Worm (Caenorhabditis elegans) whole organism, midembryonic: Measurements from ENCODE around the gene patr-1.

Experiments
- T22C8.4 ChIP-seq: fragments of 200-800 bp; sonication (Bioruptor generic); IDR thresholded peaks from 2 replicates; pipeline ENCODE4 v1.3.6; 2022; ENCODE audit warnings: missing genetic modification characterization, missing compliant biosample characterization
- cog-1 ChIP-seq: sonication (generic microtip); optimal IDR thresholded peaks from 2 replicates; lab custom pipeline; 2016; ENCODE audit warnings: missing genetic modification characterization, missing compliant biosample characterization
- flt-1 ChIP-seq: fragments of 200-800 bp; sonication (Bioruptor generic); IDR thresholded peaks from 2 replicates; pipeline ENCODE4 v1.3.6; 2022; ENCODE audit warnings: missing genetic modification characterization, missing compliant biosample characterization
- klf-2 ChIP-seq: fragments of 200-800 bp; sonication (Bioruptor generic); conservative IDR thresholded peaks from 2 replicates; pipeline ENCODE4 v1.3.6; 2022; ENCODE audit warnings: missing genetic modification reagents, missing genetic modification characterization, missing compliant biosample characterization
- med-1 ChIP-seq: sonication (generic microtip); optimal IDR thresholded peaks from 2 replicates; lab custom pipeline; 2017; ENCODE audit warnings: missing genetic modification characterization, mild to moderate bottlenecking, missing compliant biosample characterization, antibody characterized with exemption, missing genetic modification reagents; ENCODE audit not compliant: insufficient read depth
- ref-1 ChIP-seq: fragments of 200-800 bp; sonication (Bioruptor generic); conservative IDR thresholded peaks from 2 replicates; pipeline ENCODE4 v1.3.6; 2022; ENCODE audit warnings: missing genetic modification reagents, missing genetic modification characterization, missing compliant biosample characterization
- tab-1 ChIP-seq: fragments of 200-800 bp; sonication (Bioruptor generic); IDR thresholded peaks from 2 replicates; pipeline ENCODE4 v1.3.6; 2022; ENCODE audit warnings: missing genetic modification characterization, missing compliant biosample characterization
- ztf-23 ChIP-seq: fragments of 200-800 bp; sonication (Bioruptor generic); IDR thresholded peaks from 2 replicates; pipeline ENCODE4 v1.3.6; 2022; ENCODE audit warnings: missing genetic modification reagents, missing genetic modification characterization, missing compliant biosample characterization
- ztf-29 ChIP-seq: fragments of 200-800 bp; sonication (Bioruptor generic); IDR thresholded peaks from 2 replicates; pipeline ENCODE4 v1.3.6; 2022; ENCODE audit warnings: missing genetic modification reagents, missing genetic modification characterization, missing compliant biosample characterization

patr-1 gene

DNA sequence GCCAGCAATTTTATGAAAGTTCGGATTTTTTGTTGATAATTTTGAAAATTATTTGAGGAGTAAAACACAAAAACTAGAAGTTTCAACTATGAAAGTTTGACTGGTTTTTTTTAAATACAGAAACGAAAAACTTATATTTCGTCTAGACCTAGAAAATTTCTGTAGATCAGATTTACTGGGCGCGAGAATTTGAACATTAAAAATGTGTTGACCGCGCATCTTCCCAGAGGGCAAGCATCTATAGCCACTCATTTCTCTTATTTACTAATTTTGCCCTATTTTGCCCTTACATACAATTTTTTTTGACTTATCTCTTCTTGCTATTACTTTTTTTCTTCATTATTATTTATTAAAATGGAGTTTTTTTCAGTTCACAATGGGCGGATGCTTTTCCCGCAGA is 31.2 kb upstream of the patr-1 start, which contains the start of gene F43G6.10:
F43G6.10 (plus strand) TSS at position 371 of the 400 bp plus-strand sequence.
- TF ChIP-seq ref-1 (GFP tag; lab: Robert Waterston, UW) (no peak), klf-2 (GFP tag; lab: Robert Waterston, UW) (no peak), T22C8.4 (GFP tag; lab: Robert Waterston, UW) (no peak), cog-1 (tag; lab: Kevin White, UChicago) (no peak)

DNA sequence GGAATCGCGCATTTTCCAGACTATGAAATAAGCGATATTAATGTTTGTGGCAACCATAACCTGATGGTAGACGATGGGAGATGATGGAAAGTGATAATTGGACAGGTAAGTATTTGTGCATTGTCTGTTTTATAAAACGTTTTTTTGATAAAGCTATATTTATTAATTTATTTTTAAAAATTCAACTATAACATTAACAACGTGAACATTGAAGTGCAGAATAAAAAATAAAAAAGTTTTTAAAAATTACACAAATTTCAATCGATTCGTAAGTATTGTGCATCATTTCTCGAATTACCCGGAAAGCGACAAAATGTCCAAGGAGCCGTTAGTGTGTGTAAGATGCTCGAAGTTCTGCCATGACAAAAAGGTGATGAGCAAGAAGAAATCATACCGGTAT is 28.5 kb upstream of the patr-1 start, which contains the start of gene jmjd-1.1:
jmjd-1.1 (plus strand) TSS at position 301 of the 400 bp plus-strand sequence.
- no peak for TF ChIP-seq klf-2 (GFP tag; lab: Robert Waterston, UW)
- no peak for TF ChIP-seq T22C8.4 (GFP tag; lab: Robert Waterston, UW)
- TF ChIP-seq ztf-29 (GFP tag; lab: Robert Waterston, UW), result no peak
- TF ChIP-seq ztf-23 (GFP tag; lab: Robert Waterston, UW), result no peak
- no peak for TF ChIP-seq cog-1 (tag; lab: Kevin White, UChicago)
- TF ChIP-seq ref-1 (GFP tag; lab: Robert Waterston, UW), result no peak
- TF ChIP-seq med-1 (GFP tag; lab: Kevin White, UChicago), result no peak
- TF ChIP-seq tab-1 (GFP tag; lab: Robert Waterston, UW), result no peak
- no peak for TF ChIP-seq flt-1 (GFP tag; lab: Robert Waterston, UW)

DNA sequence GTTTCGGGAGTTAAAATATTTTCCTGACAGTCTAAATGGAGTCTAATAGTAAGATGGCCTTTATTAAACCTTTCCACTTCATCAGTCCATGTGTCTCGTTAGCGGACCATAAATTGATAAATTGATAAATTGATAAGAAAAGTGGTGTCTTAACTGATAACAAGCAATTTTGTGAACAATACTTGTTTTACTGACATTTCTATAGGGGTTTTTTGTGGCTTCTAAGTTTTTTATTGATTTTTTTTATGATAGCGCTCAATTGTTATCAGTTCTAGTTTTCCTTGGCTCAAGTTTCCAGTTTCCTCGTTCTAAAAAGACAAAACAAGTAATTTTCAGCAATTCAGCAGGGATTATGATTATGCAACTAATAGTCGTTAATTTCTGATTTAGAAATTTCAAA is 24.7 kb upstream of the patr-1 start, which contains the start of gene F43G6.17:
F43G6.17 (plus strand) TSS at position 301 of the 400 bp plus-strand sequence.
- no peak for TF ChIP-seq klf-2 (GFP tag; lab: Robert Waterston, UW)
- TF ChIP-seq ref-1 (GFP tag; lab: Robert Waterston, UW), result no peak
- TF ChIP-seq ztf-23 (GFP tag; lab: Robert Waterston, UW), result no peak
- no peak for TF ChIP-seq T22C8.4 (GFP tag; lab: Robert Waterston, UW)
- no peak for TF ChIP-seq med-1 (GFP tag; lab: Kevin White, UChicago)
- TF ChIP-seq tab-1 (GFP tag; lab: Robert Waterston, UW), result no peak
- TF ChIP-seq ztf-29 (GFP tag; lab: Robert Waterston, UW), result no peak
- no peak for TF ChIP-seq flt-1 (GFP tag; lab: Robert Waterston, UW)
- TF ChIP-seq cog-1 (tag; lab: Kevin White, UChicago), result no peak

DNA sequence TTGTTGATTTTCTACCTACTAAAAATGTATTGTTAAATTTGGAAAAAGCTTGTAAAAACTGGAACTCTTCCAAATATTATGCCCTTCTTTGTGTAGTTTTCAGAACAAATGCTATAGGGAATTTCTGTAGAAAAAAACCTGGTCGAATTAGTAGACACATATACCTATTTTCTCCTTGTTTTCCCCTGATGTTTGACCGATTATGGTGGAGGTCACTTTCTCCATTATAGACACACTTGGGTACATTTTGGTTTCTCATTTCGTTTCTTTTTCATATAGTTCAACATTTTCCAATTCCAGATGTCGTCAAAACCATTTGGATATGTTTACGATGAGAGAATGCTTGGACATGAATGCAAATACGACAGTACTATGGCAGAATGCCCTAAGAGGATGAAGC is 21.0 kb upstream of the patr-1 start, which contains the start of gene hda-5:
hda-5 (plus strand) TSS at position 301 of the 400 bp plus-strand sequence.
- no peak for TF ChIP-seq tab-1 (GFP tag; lab: Robert Waterston, UW)
- no peak for TF ChIP-seq klf-2 (GFP tag; lab: Robert Waterston, UW)
- TF ChIP-seq ztf-29 (GFP tag; lab: Robert Waterston, UW), result no peak
- no peak for TF ChIP-seq T22C8.4 (GFP tag; lab: Robert Waterston, UW)
- no peak for TF ChIP-seq cog-1 (tag; lab: Kevin White, UChicago)
- TF ChIP-seq med-1 (GFP tag; lab: Kevin White, UChicago), result no peak
- TF ChIP-seq ref-1 (GFP tag; lab: Robert Waterston, UW), result no peak
- no peak for TF ChIP-seq ztf-23 (GFP tag; lab: Robert Waterston, UW)
- TF ChIP-seq flt-1 (GFP tag; lab: Robert Waterston, UW), result no peak

DNA sequence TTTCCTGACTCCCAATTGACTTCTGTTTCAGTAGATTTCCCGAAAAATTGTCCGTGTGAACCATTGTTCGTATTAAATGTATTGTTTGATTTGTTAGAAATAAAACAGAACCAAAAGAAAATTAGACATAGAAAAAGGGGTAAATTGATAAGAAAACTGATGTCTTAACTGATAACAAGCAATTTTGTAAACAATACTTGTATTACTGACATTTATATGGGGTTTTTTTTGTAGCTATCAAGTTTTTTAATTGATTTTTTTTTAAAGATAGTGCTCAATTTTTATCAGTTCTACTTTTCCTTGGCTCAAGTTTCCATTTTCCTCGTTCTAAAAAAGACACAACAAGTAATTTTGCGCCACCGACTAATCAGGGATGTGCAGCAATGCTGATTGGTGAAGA is 19.5 kb upstream of the patr-1 start:
- TF ChIP-seq T22C8.4 (GFP tag; lab: Robert Waterston, UW) (no peak), cog-1 (tag; lab: Kevin White, UChicago) (no peak), flt-1 (GFP tag; lab: Robert Waterston, UW) (no peak), klf-2 (GFP tag; lab: Robert Waterston, UW) (no peak), ref-1 (GFP tag; lab: Robert Waterston, UW) (no peak), ztf-29 (GFP tag; lab: Robert Waterston, UW) (no peak), tab-1 (GFP tag; lab: Robert Waterston, UW) (no peak), med-1 (GFP tag; lab: Kevin White, UChicago) (no peak), ztf-23 (GFP tag; lab: Robert Waterston, UW) (no peak)

DNA sequence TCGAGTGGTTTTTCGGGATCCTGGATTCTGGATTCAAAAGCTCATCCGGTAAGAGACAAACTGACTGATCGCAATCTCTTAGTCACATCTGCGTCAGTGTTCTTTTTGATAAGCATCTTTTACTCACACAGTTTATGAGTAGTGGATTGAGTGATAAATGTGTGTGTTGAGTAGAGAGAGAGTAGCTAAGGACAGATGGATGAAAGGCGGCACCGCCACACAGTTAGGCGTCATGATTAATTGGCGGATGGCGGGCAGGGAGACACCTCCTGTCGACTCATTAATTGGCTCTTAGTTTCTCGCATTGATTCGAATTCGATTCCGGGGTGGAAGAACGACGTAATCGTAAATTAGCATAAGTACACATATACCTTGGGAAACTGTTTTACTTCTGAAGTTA is 16.6 kb upstream of the patr-1 start:
- TF ChIP-seq tab-1 (GFP tag; lab: Robert Waterston, UW) (no peak), klf-2 (GFP tag; lab: Robert Waterston, UW) (no peak), T22C8.4 (GFP tag; lab: Robert Waterston, UW) (no peak), ref-1 (GFP tag; lab: Robert Waterston, UW) (no peak), med-1 (GFP tag; lab: Kevin White, UChicago) (no peak)

DNA sequence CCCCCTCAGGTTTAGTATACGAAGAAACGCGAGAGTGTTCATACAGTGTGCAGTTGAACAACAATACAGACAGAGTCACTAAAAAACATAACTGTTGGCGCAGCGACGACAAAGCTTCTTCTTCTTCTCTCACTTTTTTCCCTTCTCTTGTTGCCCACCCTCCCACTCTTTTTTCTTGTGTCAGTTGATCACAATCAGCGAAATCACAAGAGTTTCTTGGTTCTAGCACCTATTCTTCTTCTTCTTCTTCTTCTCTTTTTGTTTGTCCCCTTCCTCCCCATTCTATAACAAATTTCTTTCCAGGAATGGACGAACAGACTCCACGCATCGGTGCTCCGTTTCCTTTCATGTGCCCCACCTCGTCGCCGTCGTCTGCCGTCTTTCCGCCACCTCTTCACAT is 12.7 kb upstream of the patr-1 start, which contains the start of gene F43G6.4:
F43G6.4 (plus strand) TSS at position 301 of the 400 bp plus-strand sequence.
- TF ChIP-seq ztf-23 (GFP tag; lab: Robert Waterston, UW) (no peak), cog-1 (tag; lab: Kevin White, UChicago) (no peak), ref-1 (GFP tag; lab: Robert Waterston, UW) (no peak), flt-1 (GFP tag; lab: Robert Waterston, UW) (no peak)

DNA sequence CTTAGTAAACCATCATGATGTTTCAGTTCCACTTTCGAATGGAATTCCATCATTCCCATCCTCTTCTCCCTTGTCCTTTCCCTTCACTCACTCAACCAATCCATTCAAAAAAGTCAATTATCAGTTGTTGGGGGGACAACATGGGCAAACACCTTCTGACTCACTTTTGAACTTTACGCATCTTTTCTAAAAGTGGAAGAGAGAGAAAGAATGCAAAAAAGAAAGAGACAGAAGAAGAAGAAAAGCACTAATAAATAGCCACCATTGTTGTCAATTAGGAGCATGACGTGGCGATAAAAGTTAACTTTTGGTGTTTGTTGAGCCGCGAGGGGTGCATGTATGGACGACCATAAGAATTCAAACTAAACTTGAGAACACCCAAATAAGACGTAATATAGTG is 10.3 kb upstream of the patr-1 start:
- TF ChIP-seq ztf-29 (GFP tag; lab: Robert Waterston, UW), result no peak
- TF ChIP-seq tab-1 (GFP tag; lab: Robert Waterston, UW), result no peak
- TF ChIP-seq klf-2 (GFP tag; lab: Robert Waterston, UW), result no peak
- TF ChIP-seq ref-1 (GFP tag; lab: Robert Waterston, UW), result no peak

DNA sequence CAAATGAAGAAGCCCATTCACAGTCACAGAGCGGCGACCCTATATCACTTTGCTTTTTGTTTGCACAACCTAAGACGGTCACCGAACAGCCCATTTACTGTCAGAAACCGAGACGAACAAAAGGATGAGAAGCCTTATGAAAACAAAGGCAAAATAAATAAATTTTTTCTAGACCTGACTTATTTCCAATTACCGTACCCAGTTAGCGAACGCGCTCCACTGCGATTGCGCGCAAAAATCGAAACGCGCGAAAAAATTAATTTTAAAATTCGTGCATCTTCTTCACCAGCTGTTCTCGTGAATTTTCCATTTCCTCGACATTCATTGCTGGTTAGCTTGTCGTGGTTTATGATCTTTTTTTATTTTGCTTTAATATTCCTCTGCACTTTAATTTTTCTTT is 4.8 kb upstream of the patr-1 start, which contains the start of gene F43G6.16:
F43G6.16 (minus strand) TSS at position 141 of the 400 bp plus-strand sequence.
- TF ChIP-seq T22C8.4 (GFP tag; lab: Robert Waterston, UW), result no peak
- no peak for TF ChIP-seq flt-1 (GFP tag; lab: Robert Waterston, UW)
- TF ChIP-seq tab-1 (GFP tag; lab: Robert Waterston, UW), result no peak
- no peak for TF ChIP-seq ztf-29 (GFP tag; lab: Robert Waterston, UW)
- TF ChIP-seq cog-1 (tag; lab: Kevin White, UChicago), result no peak
- no peak for TF ChIP-seq ztf-23 (GFP tag; lab: Robert Waterston, UW)
- no peak for TF ChIP-seq ref-1 (GFP tag; lab: Robert Waterston, UW)
- no peak for TF ChIP-seq med-1 (GFP tag; lab: Kevin White, UChicago)
- no peak for TF ChIP-seq klf-2 (GFP tag; lab: Robert Waterston, UW)
